Fruit fly (Drosophila melanogaster) S2 (cell line): ENCODE measurements around the gene Lim3.

Experiments used
- CG8478 ChIP-seq: fragments of >200 bp; optimal IDR thresholded peaks from 2 replicates; lab custom pipeline; 2018
- CTCF ChIP-seq, 2 experiments: fragments of >200 bp; optimal IDR thresholded peaks; 2 replicates each; lab custom pipeline; 2018

Gene Lim3

DNA sequence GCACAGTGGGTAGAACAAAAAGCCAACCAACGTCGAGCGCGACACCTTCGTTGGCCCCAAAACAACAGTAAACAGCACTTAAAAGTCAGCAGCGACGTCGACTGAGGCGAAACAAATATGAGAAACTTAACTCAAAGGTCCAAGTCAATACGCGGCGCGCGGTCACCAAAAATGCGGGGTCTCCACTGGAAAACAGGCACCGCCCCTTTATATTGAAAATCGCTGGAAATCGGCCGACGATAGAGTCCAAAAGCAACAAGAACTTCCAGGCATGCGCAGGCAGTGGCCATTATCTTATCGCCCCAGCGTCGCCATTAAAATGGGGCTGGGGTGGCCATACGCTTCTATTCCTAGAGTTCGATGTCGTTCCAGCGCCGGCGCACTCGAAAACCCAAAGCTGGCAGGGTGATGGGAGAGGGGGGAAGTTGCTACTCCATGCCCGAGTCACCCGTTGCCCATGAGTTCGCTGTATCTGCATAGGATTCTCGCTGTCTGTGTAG lies at the start of gene Lim3:
Gene Lim3 (minus strand): TSS at position 51 of the 500 bp plus-strand sequence.
- TF ChIP-seq CG8478 (lab: Kevin White, UChicago) (no peak), CTCF (optimal IDR thresholded peaks at IDR 0.05; lab: Kevin White, UChicago) (no peak)

DNA sequence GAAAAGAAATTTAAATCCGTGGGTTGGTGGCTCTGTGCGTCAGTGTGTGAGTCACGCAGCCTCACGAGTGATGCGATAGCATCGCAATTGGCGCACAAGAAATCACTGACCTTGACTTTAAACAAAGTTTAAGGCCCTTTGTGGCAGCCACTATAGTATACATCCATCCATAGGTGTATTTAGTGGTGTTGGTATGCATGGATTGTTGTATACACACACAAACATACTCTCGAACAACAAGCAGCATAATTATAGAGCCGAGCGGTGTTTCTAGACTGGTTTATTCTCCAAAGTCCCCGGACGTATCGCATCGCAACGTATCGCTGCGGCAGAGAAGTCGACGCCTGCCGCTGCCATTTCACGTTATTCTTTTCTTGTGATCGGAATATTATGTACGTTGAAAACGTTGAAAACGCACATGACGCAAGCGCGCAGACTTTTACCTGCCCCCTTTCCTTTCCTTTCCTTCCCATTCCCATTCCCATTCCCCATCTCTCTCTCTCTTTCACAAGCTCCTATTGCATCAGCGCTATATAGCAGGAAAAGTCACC lies 48.6 kb upstream of the Lim3 start:
- TF ChIP-seq CG8478 (lab: Kevin White, UChicago), result no peak
- no peak for TF ChIP-seq CTCF (optimal IDR thresholded peaks at IDR 0.05; lab: Kevin White, UChicago)

DNA sequence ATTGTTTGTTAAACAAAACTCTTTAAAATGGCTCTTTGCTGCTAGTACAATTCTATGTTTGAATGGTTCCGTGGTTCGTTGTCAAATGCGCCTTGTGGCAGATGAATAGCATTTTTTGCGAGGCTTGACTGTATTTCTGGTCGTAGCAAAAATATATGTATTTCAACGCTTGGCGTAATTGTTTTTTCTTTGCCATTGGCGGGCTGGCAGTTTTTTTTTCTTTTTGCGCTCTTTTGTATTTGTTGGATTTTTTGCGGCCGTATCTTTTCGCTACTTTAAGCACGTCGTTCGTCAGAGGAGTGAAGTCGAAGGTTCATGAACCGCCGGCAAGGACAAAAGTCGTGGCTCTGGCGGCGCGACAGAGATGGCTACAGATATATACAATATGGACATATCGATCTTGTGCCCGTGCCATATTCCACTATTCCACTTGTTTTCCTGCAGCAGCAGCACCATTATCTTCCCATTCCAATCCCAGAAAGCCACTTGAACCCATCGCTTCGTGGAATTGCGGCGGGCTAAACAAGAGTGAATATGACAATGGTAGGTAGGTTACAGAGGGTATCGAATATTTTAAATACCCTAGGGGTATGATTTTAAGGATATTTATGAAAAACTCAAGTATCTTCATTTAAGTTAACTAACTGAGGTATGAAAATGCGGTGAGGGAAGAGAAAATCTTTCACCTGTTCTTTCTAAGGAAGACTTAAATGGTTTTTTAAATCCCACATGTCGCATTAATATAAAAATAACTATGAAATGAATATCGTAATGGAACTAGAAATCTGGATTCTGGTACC lies 47.9 kb upstream of the Lim3 start:
- TF ChIP-seq CTCF (optimal IDR thresholded peaks at IDR 0.05; lab: Kevin White, UChicago) (no peak), CG8478 (lab: Kevin White, UChicago) (no peak)

DNA sequence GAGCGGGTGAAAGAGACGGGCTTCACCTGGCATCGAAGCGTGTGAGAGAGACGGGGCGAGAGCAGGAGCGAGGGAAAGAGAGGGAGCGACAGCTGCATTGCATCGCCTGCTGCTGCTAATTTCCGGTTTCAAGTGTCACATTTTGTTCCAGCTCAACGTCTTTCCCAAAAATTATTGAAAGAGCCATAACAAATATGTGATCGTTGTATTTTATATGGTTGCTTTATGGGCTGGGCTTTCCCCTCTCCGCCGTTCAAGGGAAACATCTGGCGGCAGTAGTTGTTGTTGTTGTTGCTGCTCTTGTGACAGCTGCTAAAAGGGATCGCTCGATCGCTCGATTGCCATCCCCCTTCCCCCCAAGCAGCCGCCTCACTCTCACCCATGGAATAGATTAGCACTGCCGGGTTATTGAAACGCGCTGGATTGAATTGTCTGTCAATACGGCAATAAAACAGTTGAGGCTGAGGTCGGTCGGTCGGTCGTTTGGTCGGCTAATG lies 46.7 kb upstream of the Lim3 start:
- TF ChIP-seq CTCF (optimal IDR thresholded peaks at IDR 0.05; lab: Kevin White, UChicago) (no peak), CG8478 (lab: Kevin White, UChicago) (no peak)

DNA sequence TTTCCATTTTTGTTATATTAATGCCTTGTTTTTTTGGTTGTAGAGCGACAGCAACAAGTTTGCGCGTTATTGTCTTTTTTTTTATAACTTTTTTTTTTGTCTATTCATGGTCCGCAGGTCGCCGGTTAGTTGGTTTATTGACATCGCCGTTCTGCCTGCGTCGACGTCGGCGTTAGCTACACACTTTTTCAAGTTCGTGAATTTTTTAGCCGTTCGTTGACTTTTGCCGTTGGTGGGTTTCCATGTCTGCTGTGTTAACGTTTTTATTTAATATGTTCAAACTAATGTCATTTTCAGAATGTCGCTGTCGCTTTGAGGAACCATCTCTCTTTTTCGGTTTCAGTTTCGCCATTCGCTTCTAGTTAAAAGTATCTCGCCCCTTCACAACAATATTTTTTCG lies 38.4 kb upstream of the Lim3 start:
- TF ChIP-seq CTCF (optimal IDR thresholded peaks at IDR 0.05; lab: Kevin White, UChicago) (no peak), CG8478 (lab: Kevin White, UChicago) (no peak)

DNA sequence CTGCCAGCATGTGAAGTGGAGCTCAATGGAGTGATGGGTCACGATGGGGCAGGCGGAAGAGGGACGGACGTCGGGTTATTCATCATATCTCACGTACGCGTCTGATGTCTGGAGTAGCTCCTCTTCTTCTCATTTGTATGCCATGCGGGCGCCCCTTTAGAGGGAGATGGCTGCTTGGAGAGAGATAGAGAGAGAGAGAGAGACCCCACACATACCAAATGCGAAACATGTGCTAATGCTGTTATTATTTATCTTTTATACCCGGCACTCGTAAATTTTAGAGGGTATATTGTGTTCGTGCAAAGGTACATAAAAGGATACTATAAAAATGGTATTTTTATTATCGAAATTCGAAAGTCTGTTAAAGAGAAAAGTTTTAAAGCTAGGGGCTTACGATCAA lies 37.8 kb upstream of the Lim3 start:
- TF ChIP-seq CG8478 (lab: Kevin White, UChicago), result no peak
- no peak for TF ChIP-seq CTCF (optimal IDR thresholded peaks at IDR 0.05; lab: Kevin White, UChicago)

DNA sequence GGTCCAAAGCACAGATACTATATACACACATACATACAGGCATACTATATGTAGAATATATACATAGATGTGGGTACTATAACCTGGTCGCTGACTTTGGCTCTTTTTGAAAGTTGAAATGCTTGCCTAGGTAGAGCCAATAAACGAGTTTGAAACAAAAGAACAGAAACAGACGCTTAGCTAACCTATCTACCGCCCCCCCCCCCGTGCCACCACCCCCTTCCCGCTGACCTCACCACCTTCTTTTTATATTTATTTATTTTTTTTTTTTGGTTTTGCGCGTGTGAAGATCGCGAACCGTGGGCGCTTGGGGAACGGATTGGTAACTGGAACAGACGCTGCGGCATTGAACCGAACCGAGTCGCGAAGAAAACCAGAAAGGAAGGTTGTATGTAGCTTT lies 35.9 kb upstream of the Lim3 start:
- no peak for TF ChIP-seq CG8478 (lab: Kevin White, UChicago)
- TF ChIP-seq CTCF (optimal IDR thresholded peaks at IDR 0.05; lab: Kevin White, UChicago), result no peak

DNA sequence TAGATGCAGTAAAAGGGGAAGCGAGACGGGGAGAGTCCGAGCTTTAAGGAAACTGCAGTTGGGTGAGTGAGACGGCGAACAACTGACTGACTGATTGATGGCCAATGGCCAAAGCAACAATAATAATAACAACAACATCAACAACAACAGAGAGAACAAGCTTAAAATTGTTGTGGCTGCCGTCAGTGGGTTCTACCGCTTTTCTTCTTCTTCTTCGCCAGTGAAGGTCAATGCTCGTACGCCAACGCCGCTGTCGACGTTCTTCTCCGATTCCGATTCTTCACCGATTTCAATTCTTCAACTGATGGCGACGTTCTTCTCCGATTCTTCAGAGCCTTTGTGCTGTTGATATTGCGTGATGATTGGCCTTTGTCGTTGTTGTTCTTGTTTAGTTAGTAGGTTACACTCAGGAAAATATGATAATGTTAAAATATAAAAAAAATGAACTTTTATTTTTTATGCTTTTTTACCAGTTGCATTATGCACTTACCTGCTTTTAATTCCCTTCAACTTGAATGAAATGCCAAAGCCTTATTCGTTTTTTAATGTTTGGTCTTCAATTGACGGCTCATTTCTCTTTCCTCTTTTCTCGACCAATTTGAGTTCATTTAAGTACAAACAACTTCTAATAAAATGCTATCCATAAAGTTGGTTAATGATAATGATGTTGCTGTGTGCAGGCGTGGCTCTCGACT lies 34.1 kb upstream of the Lim3 start:
- no peak for TF ChIP-seq CG8478 (lab: Kevin White, UChicago)
- no peak for TF ChIP-seq CTCF (optimal IDR thresholded peaks at IDR 0.05; lab: Kevin White, UChicago)

DNA sequence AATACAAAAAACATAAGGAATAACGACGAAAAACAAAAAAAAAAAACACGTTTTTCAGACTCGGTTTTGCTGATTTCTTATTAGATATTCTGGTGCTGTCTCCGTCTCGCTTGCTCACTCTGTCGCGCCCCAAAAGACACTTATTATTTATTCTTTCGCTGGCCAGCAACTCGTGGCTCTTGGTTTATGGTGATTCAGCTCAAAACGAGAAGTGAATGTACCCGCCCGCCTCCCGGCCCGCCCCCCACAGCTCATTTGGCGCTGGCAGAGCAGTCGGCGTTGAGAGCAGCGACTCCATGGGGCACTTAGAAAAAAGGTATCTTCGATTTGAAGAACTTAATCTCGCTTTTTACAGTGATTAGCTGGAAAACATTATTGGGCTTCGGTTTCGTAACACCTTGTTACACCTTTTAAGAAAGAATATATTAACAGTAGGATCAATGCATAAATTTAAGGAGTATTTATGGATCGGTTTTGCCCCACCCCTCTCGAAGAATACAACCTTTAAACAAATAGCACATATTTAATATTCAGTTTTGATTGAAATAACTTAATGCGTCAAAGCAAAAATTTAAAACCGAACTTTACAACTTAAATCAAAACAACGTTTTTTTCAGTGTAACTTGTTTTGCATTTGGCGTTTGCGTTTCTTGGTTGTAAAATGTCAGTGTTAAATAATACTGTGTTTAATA lies 33.4 kb upstream of the Lim3 start:
- TF ChIP-seq CTCF (optimal IDR thresholded peaks at IDR 0.05; lab: Kevin White, UChicago) (no peak), CG8478 (lab: Kevin White, UChicago) (no peak)

DNA sequence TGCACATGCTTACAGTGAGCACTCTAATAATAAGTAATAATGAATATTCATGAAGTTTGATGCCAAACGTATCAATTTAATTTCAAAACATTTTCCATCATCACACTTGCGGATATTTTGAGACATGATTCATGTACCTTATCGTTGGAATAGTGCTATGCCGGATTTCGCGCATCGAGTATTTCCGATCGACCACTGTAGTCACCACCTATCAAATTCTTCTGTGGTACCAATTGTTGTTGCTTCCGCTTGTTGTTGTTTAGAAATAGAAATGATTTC lies 32.7 kb upstream of the Lim3 start:
- no peak for TF ChIP-seq CTCF (optimal IDR thresholded peaks at IDR 0.05; lab: Kevin White, UChicago)
- TF ChIP-seq CG8478 (lab: Kevin White, UChicago), result no peak

DNA sequence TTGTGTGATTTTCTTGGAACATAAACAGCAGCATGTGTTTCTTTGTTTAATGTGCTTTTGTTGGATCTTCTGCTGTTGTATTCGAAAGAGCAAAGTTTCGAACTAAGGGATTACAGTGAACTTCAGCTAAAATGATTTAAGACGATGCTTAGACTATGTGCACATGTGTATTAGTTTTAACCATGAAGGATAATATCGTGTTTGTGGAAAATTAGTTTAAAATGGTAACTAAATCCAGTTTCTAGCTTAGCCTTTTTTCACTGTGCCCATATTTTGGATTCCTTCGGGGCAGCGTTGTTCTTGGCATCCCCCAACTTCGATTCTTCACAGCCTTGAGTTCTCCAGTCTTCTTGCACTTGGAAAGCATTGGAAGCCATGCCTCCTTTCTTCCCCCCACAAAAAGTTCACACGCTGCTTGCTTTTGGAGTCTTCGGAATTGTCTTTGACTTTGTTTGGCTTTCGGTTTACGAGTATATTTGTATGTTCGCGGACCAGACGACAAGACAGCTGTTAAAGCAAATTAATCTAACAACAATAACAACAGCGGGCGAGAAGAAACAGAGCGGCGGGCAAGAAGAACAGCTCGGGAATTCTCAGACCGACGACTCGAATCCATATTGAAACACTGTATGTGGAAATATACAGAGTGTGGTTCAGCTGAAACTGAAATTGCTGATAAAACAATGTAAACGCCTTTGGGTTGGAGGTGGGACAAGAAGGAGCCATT lies 32.2 kb upstream of the Lim3 start:
- no peak for TF ChIP-seq CG8478 (lab: Kevin White, UChicago)
- no peak for TF ChIP-seq CTCF (optimal IDR thresholded peaks at IDR 0.05; lab: Kevin White, UChicago)

DNA sequence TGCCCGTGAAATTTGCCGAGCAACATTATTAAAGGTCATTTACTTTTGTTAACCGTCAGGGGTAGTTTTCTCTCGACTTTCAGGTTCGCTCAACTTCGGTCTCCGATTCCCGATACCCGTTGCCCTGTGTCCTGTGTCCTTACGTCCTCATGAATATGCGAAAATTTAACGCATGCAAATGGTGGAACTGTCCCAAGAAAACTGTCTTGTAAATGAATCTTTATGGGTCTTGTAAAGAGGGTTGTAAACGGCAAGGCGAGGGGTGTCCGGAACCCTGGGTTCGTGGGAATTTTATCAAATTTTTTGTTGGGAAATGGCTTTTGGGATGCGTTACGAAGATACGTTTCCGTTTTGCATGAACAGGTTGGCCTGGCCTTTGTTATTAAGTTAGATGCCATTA lies 31.5 kb upstream of the Lim3 start:
- TF ChIP-seq CTCF (optimal IDR thresholded peaks at IDR 0.05; lab: Kevin White, UChicago), result no peak
- no peak for TF ChIP-seq CG8478 (lab: Kevin White, UChicago)

DNA sequence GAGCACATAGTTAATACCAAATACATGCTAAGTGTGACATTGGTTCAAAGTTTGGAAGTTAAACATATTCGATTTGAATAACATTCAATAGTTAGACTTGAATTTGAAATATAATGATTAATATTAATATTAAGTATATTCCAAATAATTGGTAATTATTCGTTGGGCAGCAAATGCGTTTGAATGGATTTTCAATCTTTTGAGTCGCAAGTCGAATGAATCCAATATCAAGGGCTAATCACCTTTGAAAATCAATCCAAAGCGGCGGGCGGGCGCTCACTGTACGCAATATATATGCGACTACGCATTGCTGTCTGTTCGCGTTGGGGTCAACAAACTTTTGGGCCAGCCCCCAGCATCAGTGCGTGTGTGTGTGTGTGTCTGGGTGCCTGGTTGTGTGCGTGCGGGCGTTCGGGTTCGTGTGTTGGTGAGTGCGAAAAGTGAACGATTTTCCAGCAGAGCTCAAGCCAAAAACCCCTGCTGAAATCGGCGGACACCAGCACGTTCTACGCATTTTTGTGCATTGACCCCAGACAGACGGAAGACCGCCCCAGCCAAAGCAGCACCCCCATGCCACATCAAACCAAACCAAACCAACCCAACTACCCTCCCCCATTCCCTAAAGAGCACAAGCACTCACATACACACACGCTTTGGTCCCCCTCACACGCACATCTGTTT lies 30.3 kb upstream of the Lim3 start:
- TF ChIP-seq CTCF (optimal IDR thresholded peaks at IDR 0.05; lab: Kevin White, UChicago), result no peak
- TF ChIP-seq CG8478 (lab: Kevin White, UChicago), result no peak
